Fruit fly (Drosophila melanogaster): ENCODE results near the gene homer.
A peak's percentile ranks its signal among the peaks of the same experiment; 100 is the strongest.

The homer gene

DNA sequence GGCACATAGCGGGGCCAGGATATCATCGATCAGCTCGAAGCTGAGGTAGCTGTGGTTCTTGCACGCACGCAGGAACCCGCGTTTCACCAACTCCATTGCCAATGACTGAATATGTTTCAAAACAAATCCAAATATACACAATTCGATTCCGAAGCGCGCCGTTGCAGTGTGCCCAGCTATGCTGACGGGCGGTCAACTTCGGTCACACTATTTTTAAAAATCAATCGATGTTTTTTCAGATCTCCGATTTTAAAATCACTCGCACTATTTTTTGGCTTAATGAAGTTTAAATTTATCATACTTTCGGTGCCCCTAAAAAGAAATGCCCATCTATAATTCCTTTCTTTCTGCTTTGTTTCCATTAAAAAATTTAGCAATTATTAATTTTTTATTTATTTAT lies 45.7 kb downstream of the homer start, which contains the start of gene Nse1 (continued):
- TF ChIP-seq lilli (GFP tag; optimal IDR thresholded peaks at IDR 0.05): no peak
- TF ChIP-seq Blimp-1 (GFP tag; optimal IDR thresholded peaks at IDR 0.05): no peak
- no peak for TF ChIP-seq CG6272 (GFP tag; IDR thresholded peaks at IDR 0.05)
- TF ChIP-seq en (GFP tag; optimal IDR thresholded peaks at IDR 0.05): no peak
- TF ChIP-seq gem (tag; optimal IDR thresholded peaks at IDR 0.05): no peak
- no peak for TF ChIP-seq ATbp (GFP tag; optimal IDR thresholded peaks at IDR 0.05)
- no peak for TF ChIP-seq pho (GFP tag; optimal IDR thresholded peaks at IDR 0.05)
- no peak for TF ChIP-seq da (GFP tag; optimal IDR thresholded peaks at IDR 0.05)
- no peak for TF ChIP-seq CG15073 (GFP tag; optimal IDR thresholded peaks at IDR 0.05)
- no peak for TF ChIP-seq CG11456 (GFP tag; IDR thresholded peaks at IDR 0.05)
- no peak for TF ChIP-seq CG6175 (GFP tag; IDR thresholded peaks at IDR 0.05)
- TF ChIP-seq CG4360 (GFP tag; IDR thresholded peaks at IDR 0.05): no peak
- TF ChIP-seq CG10267 (tag; optimal IDR thresholded peaks at IDR 0.05): peak; percentile 32
- no peak for TF ChIP-seq CG11247 (GFP tag; IDR thresholded peaks at IDR 0.05)
- no peak for TF ChIP-seq ara (GFP tag; IDR thresholded peaks at IDR 0.05)
- TF ChIP-seq CG18476 (GFP tag; optimal IDR thresholded peaks at IDR 0.05): no peak
- TF ChIP-seq CG18011 (GFP tag; optimal IDR thresholded peaks at IDR 0.05): no peak
- TF ChIP-seq mam (GFP tag; optimal IDR thresholded peaks at IDR 0.05): no peak
- no peak for TF ChIP-seq CG18764 (GFP tag; optimal IDR thresholded peaks at IDR 0.05)
- no peak for TF ChIP-seq CG8089 (GFP tag; optimal IDR thresholded peaks at IDR 0.05)
- TF ChIP-seq MESR4 (GFP tag; optimal IDR thresholded peaks at IDR 0.05): peak; percentile 22
- no peak for TF ChIP-seq CG31441 (GFP tag; IDR thresholded peaks at IDR 0.05)
- TF ChIP-seq Hr51 (GFP tag; optimal IDR thresholded peaks at IDR 0.05): no peak
- no peak for TF ChIP-seq CG12299 (tag; optimal IDR thresholded peaks at IDR 0.05)
- TF ChIP-seq jing (GFP tag; optimal IDR thresholded peaks at IDR 0.05): no peak
- TF ChIP-seq CG14441 (GFP tag; IDR thresholded peaks at IDR 0.05): no peak
- TF ChIP-seq Myb (GFP tag; optimal IDR thresholded peaks at IDR 0.05): peak; percentile 43
- TF ChIP-seq CG1603 (tag; optimal IDR thresholded peaks at IDR 0.05): peak; percentile 66
- TF ChIP-seq CG3407 (GFP tag; optimal IDR thresholded peaks at IDR 0.05): no peak
- TF ChIP-seq tx (GFP tag; optimal IDR thresholded peaks at IDR 0.05): no peak
- no peak for TF ChIP-seq sima (GFP tag; optimal IDR thresholded peaks at IDR 0.05)
- no peak for TF ChIP-seq Oli (tag; optimal IDR thresholded peaks at IDR 0.05)
- no peak for TF ChIP-seq Hr78 (GFP tag; optimal IDR thresholded peaks at IDR 0.05)
- TF ChIP-seq CG17328 (GFP tag; IDR thresholded peaks at IDR 0.05): no peak
- no peak for TF ChIP-seq disco-r (GFP tag; optimal IDR thresholded peaks at IDR 0.05)
- no peak for TF ChIP-seq Sox102F (GFP tag; optimal IDR thresholded peaks at IDR 0.05)
- no peak for TF ChIP-seq CG4730 (GFP tag; IDR thresholded peaks at IDR 0.05)
- no peak for TF ChIP-seq Hmr (GFP tag; optimal IDR thresholded peaks at IDR 0.05)
- no peak for TF ChIP-seq CG17912 (GFP tag; optimal IDR thresholded peaks at IDR 0.05)
- TF ChIP-seq CG9215 (GFP tag; IDR thresholded peaks at IDR 0.05): no peak
- no peak for TF ChIP-seq cad (GFP tag; optimal IDR thresholded peaks at IDR 0.05)
- no peak for TF ChIP-seq zf30C (GFP tag; optimal IDR thresholded peaks at IDR 0.05)
- no peak for TF ChIP-seq NK7.1 (GFP tag; optimal IDR thresholded peaks at IDR 0.05)
- TF ChIP-seq CG2889 (GFP tag; IDR thresholded peaks at IDR 0.05): no peak
- no peak for TF ChIP-seq CG33557 (GFP tag; optimal IDR thresholded peaks at IDR 0.05)
- no peak for TF ChIP-seq dmrt11E (tag; optimal IDR thresholded peaks at IDR 0.05)
- peak; percentile 34 for TF ChIP-seq trem (tag; optimal IDR thresholded peaks at IDR 0.05)
- TF ChIP-seq CG1792 (GFP tag; optimal IDR thresholded peaks at IDR 0.05): no peak
- TF ChIP-seq Bgb (GFP tag; IDR thresholded peaks at IDR 0.05; ENCODE audit: partially characterized antibody): peak; percentile 83
- no peak for TF ChIP-seq Lpt (GFP tag; optimal IDR thresholded peaks at IDR 0.05)
- no peak for TF ChIP-seq CTCF (GFP tag; optimal IDR thresholded peaks at IDR 0.05)
- TF ChIP-seq CG18619 (GFP tag; optimal IDR thresholded peaks at IDR 0.05): no peak
- TF ChIP-seq CG31388 (GFP tag; optimal IDR thresholded peaks at IDR 0.05): no peak
